Worm (Caenorhabditis elegans) whole organism, midembryonic: ENCODE results near the gene fbxc-22.

Source experiments
- T22C8.4 ChIP-seq: fragments of 200-800 bp; sonication (Bioruptor generic); IDR thresholded peaks from 2 replicates; pipeline ENCODE4 v1.3.6; 2022; ENCODE audit warnings: missing genetic modification characterization, missing compliant biosample characterization
- cog-1 ChIP-seq: sonication (generic microtip); optimal IDR thresholded peaks from 2 replicates; lab custom pipeline; 2016; ENCODE audit warnings: missing genetic modification characterization, missing compliant biosample characterization
- flt-1 ChIP-seq: fragments of 200-800 bp; sonication (Bioruptor generic); IDR thresholded peaks from 2 replicates; pipeline ENCODE4 v1.3.6; 2022; ENCODE audit warnings: missing genetic modification characterization, missing compliant biosample characterization
- klf-2 ChIP-seq: fragments of 200-800 bp; sonication (Bioruptor generic); conservative IDR thresholded peaks from 2 replicates; pipeline ENCODE4 v1.3.6; 2022; ENCODE audit warnings: missing genetic modification reagents, missing genetic modification characterization, missing compliant biosample characterization
- med-1 ChIP-seq: sonication (generic microtip); optimal IDR thresholded peaks from 2 replicates; lab custom pipeline; 2017; ENCODE audit warnings: missing genetic modification characterization, mild to moderate bottlenecking, missing compliant biosample characterization, antibody characterized with exemption, missing genetic modification reagents; ENCODE audit not compliant: insufficient read depth
- ref-1 ChIP-seq: fragments of 200-800 bp; sonication (Bioruptor generic); conservative IDR thresholded peaks from 2 replicates; pipeline ENCODE4 v1.3.6; 2022; ENCODE audit warnings: missing genetic modification reagents, missing genetic modification characterization, missing compliant biosample characterization
- tab-1 ChIP-seq: fragments of 200-800 bp; sonication (Bioruptor generic); IDR thresholded peaks from 2 replicates; pipeline ENCODE4 v1.3.6; 2022; ENCODE audit warnings: missing genetic modification characterization, missing compliant biosample characterization
- ztf-29 ChIP-seq: fragments of 200-800 bp; sonication (Bioruptor generic); IDR thresholded peaks from 2 replicates; pipeline ENCODE4 v1.3.6; 2022; ENCODE audit warnings: missing genetic modification reagents, missing genetic modification characterization, missing compliant biosample characterization

DNA sequence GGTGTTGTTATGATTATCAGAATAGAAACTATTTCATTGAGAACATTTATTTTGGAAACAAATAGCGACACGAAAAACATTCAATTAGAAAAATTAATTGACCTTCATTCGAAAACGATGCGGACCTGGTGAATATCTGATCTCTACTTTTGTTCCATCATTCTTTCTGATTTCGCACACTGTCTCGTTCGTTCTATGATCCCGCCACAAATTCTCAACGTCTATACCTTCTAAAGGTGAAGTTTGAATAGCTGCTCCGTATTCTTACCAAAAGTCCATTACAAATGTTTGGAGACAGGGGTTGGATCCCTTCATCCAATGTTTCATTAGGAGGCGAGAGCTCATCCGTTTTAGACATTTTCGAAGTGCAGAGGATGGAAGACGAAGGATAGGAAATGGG is 39.1 kb downstream of the fbxc-22 start, which contains the start of gene fbxb-16:
- TF ChIP-seq cog-1 (tag; lab: Kevin White, UChicago) (no peak), tab-1 (GFP tag; lab: Robert Waterston, UW) (no peak), flt-1 (GFP tag; lab: Robert Waterston, UW) (no peak), ref-1 (GFP tag; lab: Robert Waterston, UW) (no peak), med-1 (GFP tag; lab: Kevin White, UChicago) (no peak), ztf-29 (GFP tag; lab: Robert Waterston, UW) (no peak), klf-2 (GFP tag; lab: Robert Waterston, UW) (no peak), T22C8.4 (GFP tag; lab: Robert Waterston, UW) (no peak)
